Fruit fly (Drosophila melanogaster): ENCODE measurements around the gene MED30.
A peak's percentile ranks its signal among the peaks of the same experiment; 100 is the strongest.

MED30 gene

dm6 chr3L:644111-644718 is 9.7 kb downstream of the MED30 start (continued):
- TF ChIP-seq CG10631 (GFP tag; optimal IDR thresholded peaks at IDR 0.05) (peak; percentile 92), CG31627 (GFP tag; optimal IDR thresholded peaks at IDR 0.05) (peak; percentile 91), Eip93F (GFP tag; optimal IDR thresholded peaks at IDR 0.05) (peak; percentile 47), CG32006 (GFP tag; optimal IDR thresholded peaks at IDR 0.05) (peak; percentile 98), dac (GFP tag; optimal IDR thresholded peaks at IDR 0.05) (peak; percentile 98), CG3919 (GFP tag; optimal IDR thresholded peaks at IDR 0.05) (peak; percentile 95), vri (GFP tag; optimal IDR thresholded peaks at IDR 0.05) (peak; percentile 76), CG6163 (GFP tag; IDR thresholded peaks at IDR 0.05) (peak; percentile 96), Blimp-1 (GFP tag; optimal IDR thresholded peaks at IDR 0.05) (peak; percentile 59)

dm6 chr3L:642865-643738 is 10.8 kb downstream of the MED30 start:
- no peak for TF ChIP-seq OdsH (GFP tag; optimal IDR thresholded peaks at IDR 0.05)
- peak; percentile 92 for TF ChIP-seq fkh (GFP tag; optimal IDR thresholded peaks at IDR 0.05)
- TF ChIP-seq vri (GFP tag; optimal IDR thresholded peaks at IDR 0.05), result peak; percentile 0

dm6 chr3L:642146-642864 is 11.6 kb downstream of the MED30 start:
- TF ChIP-seq CG6808 (GFP tag; optimal IDR thresholded peaks at IDR 0.05) (peak; percentile 56), CG9139 (GFP tag; optimal IDR thresholded peaks at IDR 0.05) (no peak), svp (GFP tag) (peak; percentile 25), Lpt (GFP tag; optimal IDR thresholded peaks at IDR 0.05) (peak; percentile 28), dsx (GFP tag; optimal IDR thresholded peaks at IDR 0.05; ENCODE audit: poor library complexity, severe bottlenecking) (peak; percentile 71), CG4318 (GFP tag; optimal IDR thresholded peaks at IDR 0.05) (peak; percentile 51), CG3032 (tag; optimal IDR thresholded peaks at IDR 0.05) (peak; percentile 51), CG34406 (GFP tag; optimal IDR thresholded peaks at IDR 0.05) (peak; percentile 18), spab (GFP tag; optimal IDR thresholded peaks at IDR 0.05) (peak; percentile 37), OdsH (GFP tag; optimal IDR thresholded peaks at IDR 0.05) (peak; percentile 55), Blimp-1 (GFP tag; optimal IDR thresholded peaks at IDR 0.05) (no peak), Ets96B (tag; optimal IDR thresholded peaks at IDR 0.05) (peak; percentile 54), CG15336 (GFP tag; IDR thresholded peaks at IDR 0.05) (peak; percentile 63; the same call in 1 of the 2 replicates), Eip75B (GFP tag; optimal IDR thresholded peaks at IDR 0.05) (peak; percentile 10), eg (GFP tag; IDR thresholded peaks at IDR 0.05) (0 out of 3 replicates have a peak, but pooled peaks have one; percentile 11), fd59A (GFP tag; optimal IDR thresholded peaks at IDR 0.05) (peak; percentile 44), Gug (GFP tag; IDR thresholded peaks at IDR 0.05) (peak; percentile 29; the same call in 1 of the 2 replicates), acj6 (GFP tag; optimal IDR thresholded peaks at IDR 0.05) (peak; percentile 29), CG11294 (GFP tag; IDR thresholded peaks at IDR 0.05) (no peak), CG10669 (GFP tag; optimal IDR thresholded peaks at IDR 0.05) (peak; percentile 49), Smox (GFP tag; optimal IDR thresholded peaks at IDR 0.05) (no peak), CG16779 (tag; optimal IDR thresholded peaks at IDR 0.05) (peak; percentile 2), CG8319 (GFP tag; optimal IDR thresholded peaks at IDR 0.05) (no peak), pdm3 (GFP tag; optimal IDR thresholded peaks at IDR 0.05) (peak; percentile 38), CG3919 (GFP tag; optimal IDR thresholded peaks at IDR 0.05) (peak; percentile 42), CG8119 (GFP tag; IDR thresholded peaks at IDR 0.05) (peak; percentile 64; the same call in 2 of the 3 replicates), achi (GFP tag; optimal IDR thresholded peaks at IDR 0.05) (peak; percentile 48), Eip78C (GFP tag) (peak; percentile 72), CG32006 (GFP tag; optimal IDR thresholded peaks at IDR 0.05) (peak; percentile 82), CG6854 (GFP tag; optimal IDR thresholded peaks at IDR 0.05) (no peak), Sox14 (GFP tag; optimal IDR thresholded peaks at IDR 0.05) (peak; percentile 19), Eip93F (GFP tag; optimal IDR thresholded peaks at IDR 0.05) (no peak), topi (GFP tag; optimal IDR thresholded peaks at IDR 0.05) (no peak), CG10631 (GFP tag; optimal IDR thresholded peaks at IDR 0.05) (peak; percentile 57), CG8632 (GFP tag; optimal IDR thresholded peaks at IDR 0.05) (no peak), CG6163 (GFP tag; IDR thresholded peaks at IDR 0.05) (0 out of 3 replicates have a peak, but pooled peaks have one; percentile 11), CG11762 (GFP tag; optimal IDR thresholded peaks at IDR 0.05; ENCODE audit: insufficient read depth) (peak; percentile 48), CG6276 (GFP tag; optimal IDR thresholded peaks at IDR 0.05) (peak; percentile 43)

Data from whole organism, prepupa.